Fruit fly (Drosophila melanogaster) whole organism, embryonic: ENCODE data around the gene p23.
A peak's percentile ranks its signal among the peaks of the same experiment; 100 is the strongest.
"Not testable (repeated sequence)": the region's sequence is repeated elsewhere in the genome, so short reads cannot be mapped to it uniquely, and the experiment has no call there.

Experiments
- CG10565 ChIP-seq: fragments of 200-800 bp; sonication (Bioruptor generic); optimal IDR thresholded peaks from 3 replicates; lab custom pipeline; 2016; ENCODE audit warnings: missing biosample characterization, mild to moderate bottlenecking, missing genetic modification characterization
- CG10979 ChIP-seq: fragments of 200-800 bp; sonication (Bioruptor generic); optimal IDR thresholded peaks from 2 replicates; lab custom pipeline; 2018; ENCODE audit warnings: missing biosample characterization, mild to moderate bottlenecking, missing genetic modification characterization, moderate library complexity
- CG13287 ChIP-seq: fragments of 200-800 bp; sonication (Bioruptor generic); IDR thresholded peaks from 2 replicates; pipeline ENCODE4 v1.3.6; 2022; ENCODE audit warnings: missing biosample characterization, missing genetic modification characterization; ENCODE audit not compliant: partially characterized antibody
- CG14710 ChIP-seq: fragments of 200-800 bp; sonication (Bioruptor generic); optimal IDR thresholded peaks from 3 replicates; lab custom pipeline; 2019; ENCODE audit warnings: missing biosample characterization, mild to moderate bottlenecking, missing genetic modification characterization, moderate library complexity
- CG14965 ChIP-seq: fragments of 200-800 bp; sonication (Bioruptor generic); optimal IDR thresholded peaks from 2 replicates; lab custom pipeline; 2016; ENCODE audit warnings: missing biosample characterization, missing genetic modification characterization, borderline replicate concordance
- CG15479 ChIP-seq: fragments of 200-800 bp; sonication (Bioruptor generic); optimal IDR thresholded peaks from 3 replicates; lab custom pipeline; 2019; ENCODE audit warnings: missing biosample characterization, mild to moderate bottlenecking, missing genetic modification characterization, moderate library complexity
- CG15514 ChIP-seq: fragments of 200-800 bp; sonication (Bioruptor generic); optimal IDR thresholded peaks from 3 replicates; lab custom pipeline; 2017; ENCODE audit warnings: missing biosample characterization, missing genetic modification characterization, mild to moderate bottlenecking, moderate library complexity, missing genetic modification reagents
- CG1603 ChIP-seq: fragments of 200-800 bp; sonication (Bioruptor generic); optimal IDR thresholded peaks from 2 replicates; lab custom pipeline; 2019; ENCODE audit warnings: missing biosample characterization, mild to moderate bottlenecking, missing genetic modification characterization, moderate library complexity
- CG16863 ChIP-seq: fragments of 200-800 bp; sonication (Bioruptor generic); optimal IDR thresholded peaks from 3 replicates; lab custom pipeline; 2016; ENCODE audit warnings: missing biosample characterization, missing genetic modification characterization
- CG17802 ChIP-seq: fragments of 200-800 bp; sonication (Bioruptor generic); optimal IDR thresholded peaks from 2 replicates; lab custom pipeline; 2018; ENCODE audit warnings: missing biosample characterization, mild to moderate bottlenecking, missing genetic modification characterization, moderate library complexity
- CG2202 ChIP-seq: fragments of 200-800 bp; sonication (Bioruptor generic); optimal IDR thresholded peaks from 2 replicates; lab custom pipeline; 2018; ENCODE audit warnings: missing biosample characterization, mild to moderate bottlenecking, missing genetic modification characterization
- CG33557 ChIP-seq: fragments of 200-800 bp; sonication (Bioruptor generic); optimal IDR thresholded peaks from 2 replicates; lab custom pipeline; 2019; ENCODE audit warnings: missing biosample characterization, mild to moderate bottlenecking, missing genetic modification characterization, moderate library complexity
- CG3726 ChIP-seq: fragments of 200-800 bp; sonication (Bioruptor generic); IDR thresholded peaks from 3 replicates; pipeline ENCODE4, ENCODE4 v1.3.6; 2022; ENCODE audit warnings: missing biosample characterization, missing genetic modification characterization
- CG3995 ChIP-seq: fragments of 200-800 bp; sonication (Bioruptor generic); optimal IDR thresholded peaks from 3 replicates; lab custom pipeline; 2016; ENCODE audit warnings: missing biosample characterization, missing genetic modification characterization
- CG7963 ChIP-seq: fragments of 200-800 bp; sonication (Bioruptor generic); IDR thresholded peaks from 3 replicates; pipeline ENCODE4 v1.3.6; 2022; ENCODE audit warnings: missing biosample characterization, missing genetic modification characterization; ENCODE audit not compliant: partially characterized antibody
- CTCF ChIP-seq: fragments of 200-800 bp; sonication (Bioruptor generic); optimal IDR thresholded peaks from 2 replicates; lab custom pipeline; 2017; ENCODE audit warnings: missing biosample characterization, mild to moderate bottlenecking, missing genetic modification characterization, moderate library complexity
- Deaf1 ChIP-seq: fragments of 200-800 bp; optimal IDR thresholded peaks from 3 replicates; lab custom pipeline; 2019; ENCODE audit warnings: missing biosample characterization, mild to moderate bottlenecking, missing genetic modification characterization, moderate library complexity
- Dll ChIP-seq: fragments of 200-800 bp; sonication (Bioruptor generic); IDR thresholded peaks from 4 replicates; pipeline ENCODE4 v1.3.6; 2022; ENCODE audit warnings: missing biosample characterization, missing genetic modification characterization; ENCODE audit not compliant: partially characterized antibody
- Dp ChIP-seq: fragments of 200-800 bp; sonication (Bioruptor generic); optimal IDR thresholded peaks from 2 replicates; lab custom pipeline; 2018; ENCODE audit warnings: missing biosample characterization, mild to moderate bottlenecking, missing genetic modification characterization, moderate library complexity
- E2f2 ChIP-seq: fragments of 200-800 bp; sonication (Bioruptor generic); IDR thresholded peaks from 2 replicates; pipeline ENCODE4 v1.3.6; 2022; ENCODE audit warnings: missing biosample characterization, missing genetic modification characterization
- Elba2 ChIP-seq: fragments of 200-800 bp; sonication (Bioruptor generic); optimal IDR thresholded peaks from 3 replicates; lab custom pipeline; 2016; ENCODE audit warnings: missing biosample characterization, missing genetic modification characterization
- HmgZ ChIP-seq: fragments of 200-800 bp; sonication (Bioruptor generic); optimal IDR thresholded peaks from 2 replicates; lab custom pipeline; 2018; ENCODE audit warnings: missing biosample characterization, mild to moderate bottlenecking, missing genetic modification characterization
- Hr78 ChIP-seq, 2 experiments: fragments of 200-800 bp in 1 of 2; fragments of >200 bp in 1 of 2; sonication (Bioruptor generic) in 1 of 2; optimal IDR thresholded peaks; 2 replicates each; lab custom pipeline; 2017 to 2019; ENCODE audit warnings: missing biosample characterization in 2 of 2, missing genetic modification characterization in 2 of 2, mild to moderate bottlenecking in 1 of 2, moderate library complexity in 1 of 2
- Lim3 ChIP-seq: fragments of 200-800 bp; sonication (Bioruptor generic); IDR thresholded peaks from 2 replicates; pipeline ENCODE4 v1.3.6; 2022; ENCODE audit warnings: missing biosample characterization, missing genetic modification characterization
- Med ChIP-seq: fragments of 200-800 bp; sonication (Bioruptor generic); peaks from one replicate; lab custom pipeline; 2016; ENCODE audit warnings: missing biosample characterization, missing genetic modification characterization, mild to moderate bottlenecking, inconsistent platforms, moderate library complexity
- Rx ChIP-seq: fragments of 200-800 bp; sonication (Bioruptor generic); IDR thresholded peaks from 2 replicates; pipeline ENCODE4 v1.3.6; 2022; ENCODE audit warnings: missing biosample characterization, missing genetic modification characterization
- Sox100B ChIP-seq: fragments of 200-800 bp; sonication (Bioruptor generic); optimal IDR thresholded peaks from 3 replicates; lab custom pipeline; 2018; ENCODE audit warnings: missing biosample characterization, mild to moderate bottlenecking, missing genetic modification characterization
- bab2 ChIP-seq: fragments of 200-800 bp; sonication (Bioruptor generic); optimal IDR thresholded peaks from 2 replicates; lab custom pipeline; 2016; ENCODE audit warnings: missing biosample characterization, missing genetic modification characterization
- bigmax ChIP-seq: fragments of 200-800 bp; sonication (Bioruptor generic); optimal IDR thresholded peaks from 2 replicates; lab custom pipeline; 2018; ENCODE audit warnings: missing biosample characterization, mild to moderate bottlenecking, missing genetic modification characterization
- cg ChIP-seq: fragments of 200-800 bp; sonication (Bioruptor generic); optimal IDR thresholded peaks from 3 replicates; lab custom pipeline; 2019; ENCODE audit warnings: missing biosample characterization, mild to moderate bottlenecking, missing genetic modification characterization, moderate library complexity
- dan ChIP-seq: fragments of 200-800 bp; sonication (Bioruptor generic); IDR thresholded peaks from 2 replicates; pipeline ENCODE4 v1.3.6; 2022; ENCODE audit warnings: missing biosample characterization, missing genetic modification characterization
- gce ChIP-seq: fragments of 200-800 bp; sonication (Bioruptor generic); IDR thresholded peaks from 3 replicates; pipeline ENCODE4 v1.3.6; 2022; ENCODE audit warnings: missing biosample characterization, missing genetic modification characterization
- grau ChIP-seq: fragments of 200-800 bp; optimal IDR thresholded peaks from 3 replicates; lab custom pipeline; 2019; ENCODE audit warnings: missing biosample characterization, mild to moderate bottlenecking, missing genetic modification characterization, moderate library complexity
- hkb ChIP-seq, 2 experiments: fragments of 200-800 bp in 1 of 2; fragments of >200 bp in 1 of 2; sonication (Bioruptor generic) in 1 of 2; IDR thresholded peaks in 1 of 2; optimal IDR thresholded peaks in 1 of 2; 2 replicates each; pipeline versions ENCODE4 v1.3.6 to Lab custom; 2017 to 2022; ENCODE audit warnings: missing biosample characterization in 1 of 2, missing genetic modification characterization in 1 of 2
- p53 ChIP-seq: fragments of 200-800 bp; sonication (Bioruptor generic); optimal IDR thresholded peaks from 2 replicates; lab custom pipeline; 2016; ENCODE audit warnings: missing biosample characterization, missing genetic modification characterization
- run ChIP-seq: fragments of 200-800 bp; sonication (Bioruptor generic); optimal IDR thresholded peaks from 3 replicates; lab custom pipeline; 2018; ENCODE audit warnings: missing biosample characterization, mild to moderate bottlenecking, missing genetic modification characterization
- tap ChIP-seq: fragments of 200-800 bp; optimal IDR thresholded peaks from 3 replicates; lab custom pipeline; 2019; ENCODE audit warnings: missing biosample characterization, mild to moderate bottlenecking, missing genetic modification characterization, moderate library complexity
- tin ChIP-seq: fragments of 200-800 bp; sonication (Bioruptor generic); optimal IDR thresholded peaks from 3 replicates; lab custom pipeline; 2016; ENCODE audit warnings: missing biosample characterization, missing genetic modification characterization
- wek ChIP-seq: fragments of 200-800 bp; sonication (Bioruptor generic); optimal IDR thresholded peaks from 3 replicates; lab custom pipeline; 2018; ENCODE audit warnings: missing biosample characterization, mild to moderate bottlenecking, missing genetic modification characterization, moderate library complexity
- zf30C ChIP-seq: fragments of 200-800 bp; sonication (Bioruptor generic); optimal IDR thresholded peaks from 3 replicates; lab custom pipeline; 2018; ENCODE audit warnings: missing biosample characterization, mild to moderate bottlenecking, missing genetic modification characterization

p23 gene

dm6 chr3R:9679746-9680145, 2.0 kb downstream of the p23 start, which contains the start of gene nmdyn-D7 (continued):
- TF ChIP-seq bigmax (GFP tag; lab: Kevin White, UChicago) (peak; percentile 34), Sox100B (GFP tag; lab: Kevin White, UChicago) (no peak), CG16863 (GFP tag; lab: Kevin White, UChicago) (no peak), cg (GFP tag; lab: Kevin White, UChicago) (no peak), CG14710 (peak; percentile 38), E2f2 (GFP tag; lab: Robert Waterston, UW) (peak; percentile 97), grau (tag; lab: Kevin White, UChicago) (peak; percentile 87), Dp (GFP tag; lab: Kevin White, UChicago) (peak; percentile 93), Dll (GFP tag; lab: Robert Waterston, UW) (0 out of 4 replicates have a peak, but pooled peaks have one; percentile 42), CG3995 (GFP tag; lab: Kevin White, UChicago) (peak; percentile 57), CG13287 (peak; percentile 24; the same call in 1 of the 2 replicates), Elba2 (GFP tag; lab: Kevin White, UChicago) (peak; percentile 18), hkb (optimal IDR thresholded peaks at IDR 0.05; lab: Kevin White, UChicago) (no peak), hkb (GFP tag; IDR thresholded peaks at IDR 0.05; lab: Robert Waterston, UW) (no peak), run (tag; lab: Kevin White, UChicago) (no peak)

dm6 chr3R:9683064-9683682, 5.4 kb downstream of the p23 start:
- TF ChIP-seq CG15479: peak; percentile 56
- TF ChIP-seq tap (tag; lab: Kevin White, UChicago): no peak

- TF ChIP-seq Hr78 (GFP tag; optimal IDR thresholded peaks at IDR 0.05; lab: Kevin White, UChicago): peak in 1 of 2 experiments; percentile 50
- TF ChIP-seq wek (GFP tag; lab: Kevin White, UChicago): no peak
- TF ChIP-seq Deaf1 (tag; lab: Kevin White, UChicago): peak; percentile 42
- TF ChIP-seq CG15479: peak; percentile 66
- TF ChIP-seq, all 482 proteins: peak for 3
These were observed 6.4 kb downstream of the p23 start, which contains the start of gene CG9444 for dm6 chr3R:9684125-9684524. CG9444 (minus strand) TSS chr3R:9684264.

dm6 chr3R:9685376-9685775, 7.6 kb downstream of the p23 start, which contains the start of the genes eca and CG18542:
eca (minus strand) TSS chr3R:9685476.
CG18542 (plus strand) TSS chr3R:9685760.
- not testable (repeated sequence) for TF ChIP-seq bab2 (GFP tag; lab: Kevin White, UChicago); CG14965 (GFP tag; lab: Kevin White, UChicago); dan

dm6 chr3R:9692675-9693129, 15.0 kb downstream of the p23 start, which contains the start of the genes Unc-115b, p24-2 and CG32939:
Unc-115b (minus strand) TSS chr3R:9692775.
p24-2 (minus strand) TSS chr3R:9692794.
CG32939 (plus strand) TSS chr3R:9693079.
- TF ChIP-seq p53 (GFP tag; lab: Kevin White, UChicago); HmgZ (tag; lab: Kevin White, UChicago); CG15514 (GFP tag; lab: Kevin White, UChicago): not testable (repeated sequence)

dm6 chr3R:9694999-9695398, 17.3 kb downstream of the p23 start:
- TF ChIP-seq Med (GFP tag; lab: Kevin White, UChicago) (peak; percentile 26), CG1603 (tag; lab: Kevin White, UChicago) (no peak), gce (GFP tag; lab: Robert Waterston, UW) (no peak), CG17802 (tag; lab: Kevin White, UChicago) (no peak), CG10565 (GFP tag; lab: Kevin White, UChicago) (no peak), CG33557 (GFP tag; lab: Kevin White, UChicago) (no peak), CG7963 (GFP tag; lab: Robert Waterston, UW) (no peak), Lim3 (GFP tag; lab: Robert Waterston, UW) (no peak), CG2202 (tag; lab: Kevin White, UChicago) (no peak), tin (GFP tag; lab: Kevin White, UChicago) (no peak), Rx (GFP tag; lab: Robert Waterston, UW) (no peak), CG3726 (GFP tag; lab: Robert Waterston, UW) (no peak), CG10979 (tag; lab: Kevin White, UChicago) (peak; percentile 92), zf30C (no peak), CTCF (GFP tag; lab: Kevin White, UChicago) (peak; percentile 86)
- TF ChIP-seq, all 482 proteins: peak for 3
